Fruit fly (Drosophila melanogaster) whole organism, pupa: ENCODE results near the gene CG15923.

ENCODE experiments used
- CG10348 ChIP-seq: fragments of 200-800 bp; sonication (Bioruptor generic); IDR thresholded peaks from 2 replicates; pipeline ENCODE4 v1.3.6; 2022; ENCODE audit warnings: missing biosample characterization, missing genetic modification characterization
- CG12605 ChIP-seq: fragments of 200-800 bp; sonication (Bioruptor generic); IDR thresholded peaks from 2 replicates; pipeline ENCODE4 v1.3.6; 2022; ENCODE audit warnings: missing biosample characterization, missing genetic modification characterization
- CG13204 ChIP-seq: fragments of 200-800 bp; sonication (Bioruptor generic); optimal IDR thresholded peaks from 2 replicates; lab custom pipeline; 2018; ENCODE audit warnings: missing biosample characterization, mild to moderate bottlenecking, missing genetic modification characterization, moderate library complexity
- CG14655 ChIP-seq: fragments of 200-800 bp; sonication (Bioruptor generic); optimal IDR thresholded peaks from 3 replicates; lab custom pipeline; 2017; ENCODE audit warnings: mild to moderate bottlenecking, missing biosample characterization, missing genetic modification reagents, missing genetic modification characterization
- CG15710 ChIP-seq: fragments of 200-800 bp; sonication (Bioruptor generic); optimal IDR thresholded peaks from 2 replicates; lab custom pipeline; 2018; ENCODE audit warnings: missing biosample characterization, mild to moderate bottlenecking, missing genetic modification characterization, moderate library complexity
- CG17806 ChIP-seq: fragments of 200-800 bp; sonication (Bioruptor generic); optimal IDR thresholded peaks from 2 replicates; lab custom pipeline; 2018; ENCODE audit warnings: missing biosample characterization, mild to moderate bottlenecking, missing genetic modification characterization, moderate library complexity
- CG32121 ChIP-seq: fragments of 200-800 bp; sonication (Bioruptor generic); IDR thresholded peaks from 2 replicates; pipeline ENCODE4 v1.3.6; 2022; ENCODE audit warnings: missing biosample characterization, missing genetic modification characterization
- CG34367 ChIP-seq: fragments of 200-800 bp; sonication (Bioruptor generic); optimal IDR thresholded peaks from 2 replicates; lab custom pipeline; 2018; ENCODE audit warnings: missing biosample characterization, mild to moderate bottlenecking, missing genetic modification characterization
- CG4496 ChIP-seq: fragments of 200-800 bp; sonication (Bioruptor generic); IDR thresholded peaks from 3 replicates; pipeline ENCODE4 v1.3.6; 2022; ENCODE audit warnings: missing biosample characterization, missing genetic modification characterization
- CG8159 ChIP-seq: fragments of 200-800 bp; sonication (Bioruptor generic); optimal IDR thresholded peaks from 3 replicates; lab custom pipeline; 2018; ENCODE audit warnings: missing biosample characterization, mild to moderate bottlenecking, missing genetic modification characterization, moderate library complexity
- CG8301 ChIP-seq: fragments of 200-800 bp; sonication (Bioruptor generic); optimal IDR thresholded peaks from 2 replicates; lab custom pipeline; 2018; ENCODE audit warnings: missing biosample characterization, mild to moderate bottlenecking, missing genetic modification characterization
- CG9948 ChIP-seq: fragments of 200-800 bp; sonication (Bioruptor generic); optimal IDR thresholded peaks from 2 replicates; lab custom pipeline; 2018; ENCODE audit warnings: missing biosample characterization, mild to moderate bottlenecking, missing genetic modification characterization, moderate library complexity
- D1 ChIP-seq: fragments of 200-800 bp; sonication (Bioruptor generic); optimal IDR thresholded peaks from 2 replicates; lab custom pipeline; 2018; ENCODE audit warnings: missing biosample characterization, mild to moderate bottlenecking, missing genetic modification characterization, moderate library complexity
- EcR ChIP-seq: fragments of 200-800 bp; sonication (Bioruptor generic); optimal IDR thresholded peaks from 3 replicates; lab custom pipeline; 2019; ENCODE audit warnings: missing biosample characterization, missing genetic modification characterization, mild to moderate bottlenecking, moderate library complexity, missing genetic modification reagents
- Ets98B ChIP-seq: fragments of 200-800 bp; sonication (Bioruptor generic); IDR thresholded peaks from 2 replicates; pipeline ENCODE4 v1.3.6; 2022; ENCODE audit warnings: missing biosample characterization, missing genetic modification characterization
- Pif1A ChIP-seq: fragments of 200-800 bp; sonication (Bioruptor generic); optimal IDR thresholded peaks from 3 replicates; lab custom pipeline; 2016; ENCODE audit warnings: missing biosample characterization, missing genetic modification characterization
- Pif1B ChIP-seq: fragments of 200-800 bp; sonication (Bioruptor generic); optimal IDR thresholded peaks from 3 replicates; lab custom pipeline; 2016; ENCODE audit warnings: missing biosample characterization, missing genetic modification characterization
- Snoo ChIP-seq: fragments of 200-800 bp; sonication (Bioruptor generic); optimal IDR thresholded peaks from 3 replicates; lab custom pipeline; 2017; ENCODE audit warnings: missing biosample characterization, mild to moderate bottlenecking, missing genetic modification characterization, inconsistent platforms
- fd96Ca ChIP-seq: fragments of 200-800 bp; sonication (Bioruptor generic); IDR thresholded peaks from 3 replicates; pipeline ENCODE4 v1.3.6; 2022; ENCODE audit warnings: missing biosample characterization, missing genetic modification characterization
- gl ChIP-seq: fragments of 200-800 bp; sonication (Bioruptor generic); optimal IDR thresholded peaks from 2 replicates; lab custom pipeline; 2018; ENCODE audit warnings: missing biosample characterization, mild to moderate bottlenecking, missing genetic modification characterization
- rn ChIP-seq: fragments of 200-800 bp; sonication (Bioruptor generic); IDR thresholded peaks from 2 replicates; pipeline ENCODE4 v1.3.6; 2022; ENCODE audit warnings: missing biosample characterization, missing genetic modification characterization

The CG15923 gene

DNA sequence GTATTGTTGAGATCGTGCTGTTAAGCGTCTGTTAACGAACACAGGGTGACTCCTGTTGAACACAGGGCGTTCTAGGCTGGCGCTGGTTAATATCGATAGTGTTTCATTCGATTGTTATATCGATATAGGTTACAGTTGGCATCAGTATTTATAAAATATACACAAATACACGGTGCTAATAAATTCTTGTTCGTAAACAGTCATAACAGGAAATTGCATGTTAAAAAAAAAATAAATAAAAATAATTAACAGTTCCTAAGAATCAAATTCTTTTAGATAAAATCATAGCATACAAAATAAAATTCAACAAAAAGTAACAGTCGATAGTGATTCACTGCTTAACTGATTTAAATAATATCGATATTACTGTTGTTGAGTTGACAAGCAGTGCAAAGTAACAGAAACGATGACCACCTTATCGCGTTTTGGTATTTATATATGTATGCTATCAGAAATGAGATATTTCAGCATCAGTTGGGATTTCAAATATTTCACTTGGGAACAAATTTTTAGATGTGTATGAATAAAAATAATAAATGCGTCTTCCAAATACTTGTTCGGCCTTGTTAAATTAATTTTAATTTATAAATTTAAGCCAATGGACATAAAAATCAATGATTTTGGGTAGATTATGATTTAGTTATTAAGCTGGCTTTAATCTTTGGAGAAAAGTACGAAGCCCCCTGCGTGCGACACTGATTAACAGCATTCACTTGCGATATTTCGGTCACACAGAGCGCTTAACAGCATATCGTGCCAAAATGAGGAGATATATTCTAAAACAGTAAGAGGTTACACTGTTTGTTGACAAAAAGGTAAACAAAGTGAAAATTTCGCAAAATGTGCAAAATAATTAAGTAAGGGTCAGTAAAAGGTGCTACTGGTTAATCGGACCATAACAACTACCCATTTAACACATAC lies 18.2 kb upstream of the CG15923 start, which contains the start of the genes Pi3K92E and Lrrk:
TSS of gene Pi3K92E (minus strand) at position 59 of the 921 bp plus-strand sequence.
TSS of gene Lrrk (plus strand) at position 807 of the 921 bp plus-strand sequence.
- 0 out of 3 replicates have a peak, but pooled peaks have one; percentile 37 for TF ChIP-seq CG4496 (GFP tag; lab: Robert Waterston, UW)
- TF ChIP-seq CG34367 = peak; percentile 27
- no peak for TF ChIP-seq CG8159 (tag; lab: Kevin White, UChicago)

DNA sequence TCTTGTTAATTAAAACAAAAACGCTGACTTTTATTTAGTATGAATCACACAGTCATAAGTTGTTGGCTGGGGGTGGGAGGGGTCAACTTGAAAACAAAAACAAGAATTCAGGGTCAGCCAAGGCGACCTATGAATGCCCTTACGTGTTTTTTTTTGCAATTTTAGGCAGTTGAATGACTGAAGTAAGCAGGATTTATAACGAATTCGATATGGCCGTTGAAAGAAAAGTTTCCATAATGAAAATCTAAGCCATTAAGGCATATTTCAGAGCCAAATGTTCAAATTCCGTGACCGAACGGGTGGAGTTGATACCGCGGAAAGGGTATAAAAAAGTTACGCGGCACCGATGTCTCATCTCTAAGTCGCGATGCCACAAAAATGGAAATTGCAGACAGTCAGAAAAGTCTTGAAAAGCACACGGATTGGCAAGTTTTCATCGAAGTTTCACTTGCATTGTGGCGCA lies 17.3 kb upstream of the CG15923 start:
- TF ChIP-seq CG9948 (tag; lab: Kevin White, UChicago) = peak; percentile 58
- TF ChIP-seq CG12605 (GFP tag; lab: Robert Waterston, UW) = no peak
- no peak for TF ChIP-seq CG10348 (GFP tag; lab: Robert Waterston, UW)
- no peak for TF ChIP-seq EcR (GFP tag; lab: Kevin White, UChicago)
- no peak for TF ChIP-seq gl (tag; lab: Kevin White, UChicago)
- TF ChIP-seq rn = peak; percentile 52; the same call in 1 of the 2 replicates
- TF ChIP-seq CG15710 (tag; lab: Kevin White, UChicago) = peak; percentile 60
- peak; percentile 71 for TF ChIP-seq CG32121 (GFP tag; lab: Robert Waterston, UW)
- no peak for TF ChIP-seq CG14655 (GFP tag; lab: Kevin White, UChicago)
- peak; percentile 71 for TF ChIP-seq Ets98B (GFP tag; lab: Robert Waterston, UW)
- no peak for TF ChIP-seq CG17806
- TF ChIP-seq fd96Ca = peak; percentile 80
- TF ChIP-seq D1 = no peak
- TF ChIP-seq CG13204 (GFP tag; lab: Kevin White, UChicago) = no peak
- TF ChIP-seq CG8301 = no peak
- TF ChIP-seq Snoo (tag; lab: Kevin White, UChicago) = peak; percentile 49
- TF ChIP-seq CG34367 = no peak
- TF ChIP-seq CG4496 (GFP tag; lab: Robert Waterston, UW) = peak; percentile 59; the same call in 2 of the 3 replicates
- no peak for TF ChIP-seq Pif1B (GFP tag; lab: Kevin White, UChicago)
- TF ChIP-seq CG8159 (tag; lab: Kevin White, UChicago) = no peak
- TF ChIP-seq Pif1A = no peak

DNA sequence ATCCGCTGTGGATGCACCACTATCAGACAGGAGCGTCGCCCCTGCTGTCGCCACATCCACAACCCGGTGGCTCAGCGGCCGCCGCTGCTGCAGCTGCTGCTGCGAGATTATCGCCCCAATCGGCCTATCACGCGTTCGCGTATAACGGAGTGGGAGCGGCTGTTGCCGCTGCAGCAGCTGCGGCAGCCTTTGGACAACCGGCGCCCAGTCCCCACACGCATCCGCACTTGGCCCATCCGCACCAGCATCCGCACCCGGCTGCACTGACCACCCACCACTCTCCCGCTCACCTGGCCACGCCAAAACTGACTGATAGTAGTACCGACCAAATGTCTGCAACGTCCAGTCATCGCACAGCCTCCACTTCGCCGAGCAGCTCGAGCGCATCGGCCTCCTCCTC lies 9.4 kb upstream of the CG15923 start:
- TF ChIP-seq Pif1B (GFP tag; lab: Kevin White, UChicago) (no peak), CG10348 (GFP tag; lab: Robert Waterston, UW) (no peak), CG34367 (no peak), CG9948 (tag; lab: Kevin White, UChicago) (no peak), EcR (GFP tag; lab: Kevin White, UChicago) (no peak), Pif1A (no peak), Snoo (tag; lab: Kevin White, UChicago) (no peak), CG32121 (GFP tag; lab: Robert Waterston, UW) (no peak), CG4496 (GFP tag; lab: Robert Waterston, UW) (no peak), CG13204 (GFP tag; lab: Kevin White, UChicago) (no peak), CG15710 (tag; lab: Kevin White, UChicago) (no peak)

DNA sequence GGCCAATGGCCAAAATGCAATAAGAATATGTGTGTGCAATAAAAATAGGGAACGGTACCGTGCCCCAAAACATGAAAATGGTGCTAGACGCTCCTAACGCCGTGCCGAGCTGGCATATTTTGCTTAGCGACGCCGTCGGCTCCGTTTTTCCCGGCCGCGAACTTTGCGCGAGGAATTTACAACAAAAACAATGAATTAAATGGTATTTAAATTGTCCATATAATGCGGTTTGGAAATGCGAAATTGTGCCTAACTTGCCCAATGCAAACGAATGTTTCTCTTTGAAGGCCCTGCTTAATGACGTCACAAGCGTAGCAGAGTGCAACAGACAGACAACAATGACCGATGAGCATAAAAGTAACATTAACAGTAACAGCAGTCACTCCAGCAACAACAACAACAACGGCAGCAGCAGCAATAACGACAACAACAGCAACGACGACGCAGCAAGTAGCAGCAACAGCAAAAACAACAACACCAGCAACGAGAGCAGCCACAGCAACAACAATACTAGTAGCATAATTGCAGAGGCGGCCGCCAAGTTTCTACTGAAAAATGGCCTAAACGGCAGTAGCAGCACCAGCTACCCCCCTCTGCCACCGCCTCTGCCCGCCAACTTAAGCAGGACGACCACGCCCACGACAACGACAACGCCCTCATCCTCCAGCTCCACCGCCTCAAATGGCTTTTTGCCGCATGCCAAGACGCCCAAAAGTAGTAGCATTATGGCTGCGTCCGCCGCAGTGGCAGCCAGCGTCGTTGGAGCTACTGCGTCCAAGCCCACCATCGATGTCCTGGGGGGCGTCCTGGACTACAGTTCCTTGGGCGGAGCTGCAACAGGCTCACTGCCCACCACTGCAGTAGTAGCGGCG lies 5.8 kb upstream of the CG15923 start:
- TF ChIP-seq CG8159 (tag; lab: Kevin White, UChicago) = no peak
- peak; percentile 29 for TF ChIP-seq CG9948 (tag; lab: Kevin White, UChicago)

DNA sequence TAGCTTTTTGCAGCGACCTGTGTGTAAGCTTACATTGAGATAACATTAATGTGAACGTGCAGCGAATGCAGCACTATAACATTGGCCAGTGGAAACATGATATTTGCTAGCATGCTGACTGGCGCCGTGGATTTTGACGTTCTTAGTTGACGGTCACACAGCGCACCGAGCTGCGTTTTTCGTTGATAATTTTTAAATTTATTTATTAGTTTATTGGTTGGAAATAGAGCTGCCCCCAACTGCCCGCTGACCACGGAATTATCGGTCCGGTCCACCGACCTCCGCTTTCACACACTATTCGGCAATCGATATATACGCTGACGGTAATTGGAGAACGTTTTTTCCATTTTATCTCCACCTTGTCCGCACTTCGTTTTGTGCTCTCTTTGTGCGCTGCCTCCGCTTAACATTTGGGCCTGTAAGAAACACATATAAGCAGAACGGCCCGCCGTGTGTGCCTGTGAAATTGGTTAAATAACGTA lies 5.1 kb upstream of the CG15923 start, which contains the start of gene H:
TSS of gene H (plus strand) at position 134 of the 482 bp plus-strand sequence.
- TF ChIP-seq CG9948 (tag; lab: Kevin White, UChicago) (no peak), CG15710 (tag; lab: Kevin White, UChicago) (no peak), rn (no peak), CG8301 (no peak)

DNA sequence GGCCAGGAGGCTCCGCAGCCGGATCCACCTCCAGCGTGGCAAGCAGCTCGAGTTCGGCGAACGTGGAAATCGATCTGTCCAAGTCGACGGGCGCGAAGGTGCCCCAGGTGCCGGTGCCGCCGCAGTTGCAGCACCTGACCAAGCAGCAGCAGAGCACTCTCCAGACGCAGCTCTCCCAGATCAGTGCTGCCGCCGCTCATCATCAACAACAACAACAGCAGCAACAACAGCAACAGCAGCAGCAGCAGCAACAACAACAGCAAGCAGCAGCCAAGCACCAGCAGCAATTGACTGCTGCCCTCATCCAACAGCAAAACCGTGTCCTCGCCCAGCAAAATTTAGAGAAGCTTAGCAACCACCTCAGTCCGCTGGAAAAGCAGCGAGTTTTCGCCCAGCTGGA lies 2.2 kb upstream of the CG15923 start:
- TF ChIP-seq Pif1B (GFP tag; lab: Kevin White, UChicago) (no peak), CG8159 (tag; lab: Kevin White, UChicago) (no peak), CG9948 (tag; lab: Kevin White, UChicago) (no peak), rn (no peak), CG4496 (GFP tag; lab: Robert Waterston, UW) (no peak)
